Fruit fly (Drosophila melanogaster) whole organism, wandering third instar larva: ENCODE data around the gene Ldaf1.

Source experiments
- Abd-B ChIP-seq: fragments of >200 bp; optimal IDR thresholded peaks from 2 replicates; lab custom pipeline; 2017; ENCODE audit warnings: missing biosample characterization, missing genetic modification characterization
- CG32264 ChIP-seq: fragments of 200-800 bp; sonication (Bioruptor generic); optimal IDR thresholded peaks from 2 replicates; lab custom pipeline; 2016; ENCODE audit warnings: missing biosample characterization, missing genetic modification characterization
- CG9705 ChIP-seq: fragments of 200-800 bp; sonication (Bioruptor generic); optimal IDR thresholded peaks from 2 replicates; lab custom pipeline; 2018; ENCODE audit warnings: missing biosample characterization, mild to moderate bottlenecking, missing genetic modification characterization
- CrebA ChIP-seq: fragments of 200-800 bp; sonication (Bioruptor generic); optimal IDR thresholded peaks from 2 replicates; lab custom pipeline; 2016; ENCODE audit warnings: missing biosample characterization, mild to moderate bottlenecking, missing genetic modification characterization, borderline replicate concordance
- Dfd ChIP-seq: fragments of >200 bp; optimal IDR thresholded peaks from 2 replicates; lab custom pipeline; 2017; ENCODE audit warnings: missing biosample characterization, missing genetic modification characterization
- Dif ChIP-seq: fragments of 200-275, 200-300 bp; sonication (Bioruptor generic); optimal IDR thresholded peaks from 2 replicates; lab custom pipeline; 2018; ENCODE audit warnings: missing biosample characterization, missing genetic modification characterization; ENCODE audit not compliant: partially characterized antibody
- GATAd ChIP-seq: sonication (Bioruptor generic); optimal IDR thresholded peaks from 2 replicates; lab custom pipeline; 2016; ENCODE audit warnings: missing biosample characterization, missing genetic modification characterization
- HLH106 ChIP-seq: fragments of 200-800 bp; optimal IDR thresholded peaks from 3 replicates; lab custom pipeline; 2019; ENCODE audit warnings: missing biosample characterization, mild to moderate bottlenecking, missing genetic modification characterization, moderate library complexity
- Hnf4 ChIP-seq: fragments of 200-800 bp; sonication (Bioruptor generic); optimal IDR thresholded peaks from 2 replicates; lab custom pipeline; 2016; ENCODE audit warnings: missing biosample characterization, mild to moderate bottlenecking, missing genetic modification characterization
- Hr78 ChIP-seq: fragments of >200 bp; optimal IDR thresholded peaks from 2 replicates; lab custom pipeline; 2017; ENCODE audit warnings: missing biosample characterization, missing genetic modification characterization
- Hr83 ChIP-seq: fragments of 200-300 bp; sonication (Bioruptor generic); optimal IDR thresholded peaks from 2 replicates; lab custom pipeline; 2016; ENCODE audit warnings: missing biosample characterization, mild to moderate bottlenecking, missing genetic modification characterization, moderate library complexity; ENCODE audit not compliant: poor library complexity, severe bottlenecking
- Jra ChIP-seq: sonication (Bioruptor generic); optimal IDR thresholded peaks from 2 replicates; lab custom pipeline; 2016; ENCODE audit warnings: missing biosample characterization, missing genetic modification characterization
- Mio ChIP-seq: sonication (Bioruptor generic); optimal IDR thresholded peaks from 2 replicates; lab custom pipeline; 2016; ENCODE audit warnings: missing biosample characterization, missing genetic modification characterization
- Myc ChIP-seq: fragments of >200 bp; optimal IDR thresholded peaks from 2 replicates; lab custom pipeline; 2017
- N ChIP-seq: fragments of >200 bp; optimal IDR thresholded peaks from 2 replicates; lab custom pipeline; 2018; ENCODE audit warnings: missing biosample characterization, missing external identifiers, missing genetic modification characterization
- OdsH ChIP-seq: fragments of 200-800 bp; sonication (Bioruptor generic); optimal IDR thresholded peaks from 2 replicates; lab custom pipeline; 2016; ENCODE audit warnings: missing biosample characterization, mild to moderate bottlenecking, missing genetic modification characterization
- Rel ChIP-seq, 2 experiments: fragments of 200-800 bp; sonication (Bioruptor generic) in 1 of 2; optimal IDR thresholded peaks; 2 replicates in 1 of 2; 3 replicates in 1 of 2; lab custom pipeline; 2016 to 2019; ENCODE audit warnings: mild to moderate bottlenecking in 2 of 2, missing biosample characterization in 2 of 2, missing genetic modification characterization in 2 of 2, moderate library complexity in 1 of 2
- Sp1 ChIP-seq: fragments of 200-800 bp; sonication (Bioruptor generic); optimal IDR thresholded peaks from 3 replicates; lab custom pipeline; 2019; ENCODE audit warnings: missing biosample characterization, mild to moderate bottlenecking, missing genetic modification characterization, moderate library complexity
- Vsx2 ChIP-seq: fragments of 200-300, 225-300 bp; sonication (Bioruptor generic); optimal IDR thresholded peaks from 2 replicates; lab custom pipeline; 2018; ENCODE audit warnings: missing biosample characterization, missing genetic modification characterization; ENCODE audit not compliant: partially characterized antibody
- br ChIP-seq: fragments of 200-800 bp; sonication (Bioruptor generic); optimal IDR thresholded peaks from 2 replicates; lab custom pipeline; 2016; ENCODE audit warnings: missing biosample characterization, missing genetic modification characterization
- brk ChIP-seq: fragments of 200-800 bp; sonication (Bioruptor generic); optimal IDR thresholded peaks from 2 replicates; lab custom pipeline; 2016; ENCODE audit warnings: missing biosample characterization, mild to moderate bottlenecking, missing genetic modification characterization
- dl ChIP-seq, 2 experiments: fragments of 175-275, 200-275 bp in 1 of 2; fragments of 200-275 bp in 1 of 2; sonication (Bioruptor generic); optimal IDR thresholded peaks; lab custom pipeline; 2018; ENCODE audit warnings: mild to moderate bottlenecking in 2 of 2, missing biosample characterization in 2 of 2, missing genetic modification characterization in 2 of 2, moderate library complexity in 2 of 2; ENCODE audit not compliant: partially characterized antibody in 2 of 2, insufficient read depth in 1 of 2
- dmrt93B ChIP-seq: fragments of 200-800 bp; sonication (Bioruptor generic); optimal IDR thresholded peaks from 2 replicates; lab custom pipeline; 2018; ENCODE audit warnings: missing biosample characterization, mild to moderate bottlenecking, missing genetic modification characterization
- dsf ChIP-seq: sonication (Bioruptor generic); optimal IDR thresholded peaks from 2 replicates; lab custom pipeline; 2016; ENCODE audit warnings: missing biosample characterization, missing genetic modification characterization, borderline replicate concordance
- ey ChIP-seq: fragments of 200-800 bp; sonication (Bioruptor generic); optimal IDR thresholded peaks from 2 replicates; lab custom pipeline; 2016; ENCODE audit warnings: missing biosample characterization, missing genetic modification characterization
- foxo ChIP-seq, 2 experiments: fragments of 200-800 bp; sonication (Bioruptor generic); optimal IDR thresholded peaks; 2 replicates in 1 of 2; 3 replicates in 1 of 2; lab custom pipeline; 2016 to 2017; ENCODE audit warnings: missing biosample characterization in 2 of 2, missing genetic modification characterization in 2 of 2
- fru ChIP-seq: fragments of 200-800 bp; sonication (Bioruptor generic); optimal IDR thresholded peaks from 3 replicates; lab custom pipeline; 2016; ENCODE audit warnings: missing biosample characterization, mild to moderate bottlenecking, missing genetic modification characterization
- h ChIP-seq: fragments of 200-800 bp; sonication (Bioruptor generic); optimal IDR thresholded peaks from 3 replicates; lab custom pipeline; 2016; ENCODE audit warnings: missing biosample characterization, mild to moderate bottlenecking, missing genetic modification characterization
- jim ChIP-seq: fragments of 175-275, 200-325 bp; sonication (Bioruptor generic); optimal IDR thresholded peaks from 2 replicates; lab custom pipeline; 2016; ENCODE audit warnings: missing biosample characterization, mild to moderate bottlenecking, missing genetic modification characterization
- lola ChIP-seq: fragments of >200 bp; optimal IDR thresholded peaks from 2 replicates; lab custom pipeline; 2017; ENCODE audit warnings: missing biosample characterization, missing genetic modification characterization
- pan ChIP-seq: fragments of >200 bp; optimal IDR thresholded peaks from 2 replicates; lab custom pipeline; 2017
- psq ChIP-seq: fragments of 200-800 bp; sonication (Bioruptor generic); optimal IDR thresholded peaks from 3 replicates; lab custom pipeline; 2017; ENCODE audit warnings: missing biosample characterization, mild to moderate bottlenecking, missing genetic modification characterization, moderate library complexity
- rgr ChIP-seq: fragments of 200-800 bp; sonication (Bioruptor generic); optimal IDR thresholded peaks from 3 replicates; lab custom pipeline; 2016; ENCODE audit warnings: missing biosample characterization, mild to moderate bottlenecking, missing genetic modification characterization
- sage ChIP-seq: fragments of 200-800 bp; sonication (Bioruptor generic); optimal IDR thresholded peaks from 2 replicates; lab custom pipeline; 2016; ENCODE audit warnings: missing biosample characterization, mild to moderate bottlenecking, missing genetic modification characterization
- sv ChIP-seq: fragments of 200-800 bp; sonication (Bioruptor generic); optimal IDR thresholded peaks from 3 replicates; lab custom pipeline; 2016; ENCODE audit warnings: missing biosample characterization, missing genetic modification characterization
- tai ChIP-seq: sonication (Bioruptor generic); optimal IDR thresholded peaks from 2 replicates; lab custom pipeline; 2016; ENCODE audit warnings: missing biosample characterization, missing genetic modification characterization
- usp ChIP-seq: fragments of >200 bp; optimal IDR thresholded peaks from 2 replicates; lab custom pipeline; 2017; ENCODE audit warnings: missing biosample characterization, missing genetic modification characterization
- woc ChIP-seq: sonication (Bioruptor generic); optimal IDR thresholded peaks from 2 replicates; lab custom pipeline; 2016; ENCODE audit warnings: missing biosample characterization, mild to moderate bottlenecking, missing genetic modification characterization

The Ldaf1 gene

DNA sequence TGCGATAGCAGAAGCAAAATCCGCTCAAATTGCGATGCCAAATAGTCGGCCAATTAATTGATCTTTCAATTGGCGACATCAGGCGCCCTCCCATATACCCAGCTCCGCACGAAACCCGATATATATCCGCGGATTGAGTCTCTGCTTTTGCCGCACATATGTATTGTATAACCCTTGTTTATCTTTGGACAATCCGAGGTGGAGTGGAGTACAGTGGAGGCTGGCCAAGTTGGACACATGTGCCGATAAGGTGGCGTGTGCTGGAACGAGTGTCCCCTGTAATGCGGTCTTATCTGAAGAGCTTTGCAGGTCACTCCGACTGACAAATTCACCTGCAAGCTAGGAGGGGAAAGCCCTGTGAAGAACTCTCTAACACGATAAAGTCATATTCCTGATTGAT lies 7.8 kb upstream of the Ldaf1 start:
- TF ChIP-seq Rel (GFP tag; optimal IDR thresholded peaks at IDR 0.05; lab: Kevin White, UChicago) (no peak), Rel (tag; optimal IDR thresholded peaks at IDR 0.05; lab: Kevin White, UChicago) (peak; percentile 55), foxo (GFP tag; optimal IDR thresholded peaks at IDR 0.05; lab: Kevin White, UChicago) (no peak)

DNA sequence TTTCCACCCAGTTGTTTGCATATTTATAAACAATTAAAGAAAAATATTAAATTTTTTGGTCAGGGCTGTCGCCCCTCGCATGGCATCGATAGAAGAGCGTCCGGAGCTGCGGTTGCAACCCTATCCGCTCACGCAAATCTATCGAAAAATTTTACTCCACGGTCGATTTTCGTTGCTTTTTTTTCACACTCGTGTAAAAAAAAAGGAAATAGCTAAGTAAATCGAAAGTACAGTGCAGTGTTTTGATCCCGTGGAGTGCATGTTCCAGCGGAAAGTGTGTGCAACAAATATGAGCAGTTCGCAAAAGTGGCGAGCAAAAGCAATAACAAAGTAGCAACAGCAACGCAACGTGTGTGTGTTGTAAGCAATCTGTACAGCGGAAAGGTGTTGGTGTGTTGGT lies 7.0 kb upstream of the Ldaf1 start, which contains the start of the genes Edem1 and Rbcn-3B:
Edem1 (minus strand) TSS at position 71 of the 400 bp plus-strand sequence.
Rbcn-3B (plus strand) TSS at position 164 of the 400 bp plus-strand sequence.
- TF ChIP-seq Myc (lab: Kevin White, UChicago) (no peak), Sp1 (peak; percentile 10)

DNA sequence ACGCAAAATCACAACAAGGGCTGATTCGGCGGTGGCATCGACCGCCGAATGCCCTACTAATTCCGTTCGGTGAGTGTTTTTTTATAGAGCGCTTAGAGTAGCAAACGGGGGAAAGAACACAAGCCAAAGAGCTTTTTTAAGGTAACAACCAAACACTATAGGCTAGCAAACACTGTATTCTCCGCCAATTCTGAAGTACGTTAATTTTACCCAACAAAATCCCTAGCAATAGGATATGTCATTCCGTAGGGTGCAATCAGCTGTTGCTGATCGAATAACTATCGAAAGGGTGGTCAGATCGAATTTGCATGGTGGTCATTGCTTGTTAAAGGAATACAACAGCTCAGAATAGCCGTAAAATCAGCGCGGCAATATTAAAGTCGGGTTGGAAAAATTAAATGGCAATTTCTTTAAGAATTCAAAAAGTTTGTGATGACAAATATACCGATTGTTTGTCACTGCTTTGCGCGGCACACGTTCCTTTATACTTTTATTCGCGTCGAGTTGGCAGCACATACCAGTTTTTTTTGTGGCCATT lies 6.1 kb upstream of the Ldaf1 start, which contains the start of gene mip130:
mip130 (plus strand) TSS at position 513 of the 538 bp plus-strand sequence.
- TF ChIP-seq Hr78 (no peak), fru (GFP tag; lab: Kevin White, UChicago) (peak; percentile 68), Jra (GFP tag; lab: Kevin White, UChicago) (no peak), ey (peak; percentile 24), usp (no peak), Mio (GFP tag; lab: Kevin White, UChicago) (no peak), Rel (GFP tag; optimal IDR thresholded peaks at IDR 0.05; lab: Kevin White, UChicago) (no peak), Rel (tag; optimal IDR thresholded peaks at IDR 0.05; lab: Kevin White, UChicago) (peak; percentile 41), N (GFP tag; lab: Kevin White, UChicago) (no peak), sv (no peak), rgr (peak; percentile 45), pan (no peak), CrebA (GFP tag; lab: Kevin White, UChicago) (no peak), Dif (no peak), GATAd (no peak), CG9705 (GFP tag; lab: Kevin White, UChicago) (no peak), Vsx2 (GFP tag; lab: Kevin White, UChicago) (no peak), Myc (lab: Kevin White, UChicago) (peak; percentile 51), Sp1 (peak; percentile 63), dmrt93B (GFP tag; lab: Kevin White, UChicago) (peak; percentile 30), lola (GFP tag; lab: Kevin White, UChicago) (no peak), tai (GFP tag; lab: Kevin White, UChicago) (no peak), HLH106 (peak; percentile 64), dsf (GFP tag; lab: Kevin White, UChicago) (no peak), sage (GFP tag; lab: Kevin White, UChicago) (no peak), h (GFP tag; lab: Kevin White, UChicago) (peak; percentile 73), br (GFP tag; lab: Kevin White, UChicago) (peak; percentile 43), psq (GFP tag; lab: Kevin White, UChicago) (peak; percentile 56), dl (GFP tag; optimal IDR thresholded peaks at IDR 0.05; lab: Kevin White, UChicago; ENCODE audit: insufficient read depth in 1 of 2, partially characterized antibody in 2 of 2) (no peak), Dfd (GFP tag; lab: Kevin White, UChicago) (no peak), OdsH (GFP tag; lab: Kevin White, UChicago) (peak; percentile 38), foxo (GFP tag; optimal IDR thresholded peaks at IDR 0.05; lab: Kevin White, UChicago) (peak in 1 of 2 experiments; percentile 73), Hr83 (peak; percentile 1), woc (peak; percentile 85), jim (GFP tag; lab: Kevin White, UChicago) (no peak), CG32264 (no peak), brk (no peak), Hnf4 (GFP tag; lab: Kevin White, UChicago) (no peak), Abd-B (GFP tag; lab: Kevin White, UChicago) (no peak)
